Worm (Caenorhabditis elegans): Measurements from ENCODE around the gene mig-32.

The mig-32 gene

DNA sequence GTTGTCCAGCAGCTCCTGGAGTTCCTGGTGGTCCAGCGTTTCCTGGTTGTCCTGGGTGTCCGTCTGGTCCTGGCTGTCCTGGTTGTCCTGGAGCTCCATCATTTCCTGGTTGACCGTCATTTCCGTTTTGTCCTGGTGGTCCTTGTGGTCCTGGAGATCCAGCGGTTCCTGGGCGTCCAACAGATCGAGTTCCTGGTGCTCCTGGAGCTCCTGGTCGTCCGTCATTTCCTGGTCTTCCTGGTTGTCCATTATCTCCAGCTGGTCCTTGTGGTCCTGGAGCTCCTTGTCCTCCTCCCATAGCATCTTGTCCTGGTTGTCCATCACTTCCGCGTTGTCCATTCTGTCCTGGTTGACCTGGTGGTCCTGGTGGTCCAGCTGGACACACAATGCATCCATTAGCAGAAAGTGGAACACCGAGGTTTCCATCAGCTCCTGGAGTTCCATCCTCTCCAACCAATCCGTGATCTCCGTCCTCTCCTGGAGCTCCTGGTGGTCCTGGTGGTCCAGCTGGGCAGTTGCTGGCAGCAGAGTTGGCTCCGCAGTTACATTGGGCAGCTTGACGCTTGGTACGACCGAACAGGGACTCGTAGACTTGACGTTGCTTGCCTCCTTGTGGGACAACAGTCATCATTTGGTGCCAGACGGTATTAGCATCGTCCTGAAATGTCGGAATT, 17.1 kb upstream of the mig-32 start:
- TF ChIP-seq unc-86 (tag; optimal IDR thresholded peaks at IDR 0.05), result no peak
- TF ChIP-seq ceh-63 (GFP tag; optimal IDR thresholded peaks at IDR 0.05), result no peak
- no peak for TF ChIP-seq ama-1 (optimal IDR thresholded peaks at IDR 0.05)
- TF ChIP-seq mef-2 (tag; optimal IDR thresholded peaks at IDR 0.05), result no peak
- TF ChIP-seq tbx-2 (tag; optimal IDR thresholded peaks at IDR 0.05), result no peak
- TF ChIP-seq nhr-19 (GFP tag; conservative IDR thresholded peaks at IDR 0.05), result no peak
- no peak for TF ChIP-seq irx-1 (tag; optimal IDR thresholded peaks at IDR 0.05)
- TF ChIP-seq ztf-4 (tag; optimal IDR thresholded peaks at IDR 0.05), result no peak
- TF ChIP-seq unc-98 (GFP tag; IDR thresholded peaks at IDR 0.05), result no peak
- no peak for TF ChIP-seq sox-4 (tag; optimal IDR thresholded peaks at IDR 0.05)
- TF ChIP-seq fkh-10 (GFP tag; optimal IDR thresholded peaks at IDR 0.05), result no peak
- TF ChIP-seq ztf-11 (tag; optimal IDR thresholded peaks at IDR 0.05), result no peak
- no peak for TF ChIP-seq C04F5.9 (tag; optimal IDR thresholded peaks at IDR 0.05)
- TF ChIP-seq hlh-17 (GFP tag; optimal IDR thresholded peaks at IDR 0.05; ENCODE audit: borderline replicate concordance), result no peak
- TF ChIP-seq fkh-4 (tag; optimal IDR thresholded peaks at IDR 0.05; ENCODE audit: borderline replicate concordance), result no peak
- no peak for TF ChIP-seq sptf-1 (tag; optimal IDR thresholded peaks at IDR 0.05)

- no peak for TF ChIP-seq irx-1 (tag; optimal IDR thresholded peaks at IDR 0.05)
- TF ChIP-seq nhr-76 (tag; optimal IDR thresholded peaks at IDR 0.05), result no peak
- TF ChIP-seq isw-1 (GFP tag; IDR thresholded peaks at IDR 0.05), result no peak
- no peak for TF ChIP-seq ztf-11 (tag; optimal IDR thresholded peaks at IDR 0.05)
- no peak for TF ChIP-seq C16A3.4 (tag; optimal IDR thresholded peaks at IDR 0.05)
- TF ChIP-seq unc-98 (GFP tag; IDR thresholded peaks at IDR 0.05), result no peak
- no peak for TF ChIP-seq nhr-90 (tag; optimal IDR thresholded peaks at IDR 0.05; ENCODE audit: poor library complexity)
- TF ChIP-seq pag-3 (tag; optimal IDR thresholded peaks at IDR 0.05; ENCODE audit: borderline replicate concordance, insufficient read depth), result no peak
- TF ChIP-seq C34B4.2 (tag; optimal IDR thresholded peaks at IDR 0.05), result no peak
- no peak for TF ChIP-seq zip-4 (GFP tag; optimal IDR thresholded peaks at IDR 0.05)
- no peak for TF ChIP-seq mef-2 (tag; optimal IDR thresholded peaks at IDR 0.05)
Observed at ce11 chrIV:12105558-12105957, 13.5 kb upstream of the mig-32 start, which contains the start of gene M18.3. Gene M18.3, plus strand, starts transcription at chrIV:12105858.

ce11 chrIV:12096479-12096878, 4.5 kb upstream of the mig-32 start, which contains the start of gene mon-2:
Gene mon-2, plus strand, starts transcription at chrIV:12096779.
- TF ChIP-seq nhr-20 (tag; optimal IDR thresholded peaks at IDR 0.05), result no peak
- no peak for TF ChIP-seq skn-1 (tag; optimal IDR thresholded peaks at IDR 0.05)
- TF ChIP-seq C16A3.4 (tag; optimal IDR thresholded peaks at IDR 0.05), result no peak
- TF ChIP-seq nhr-90 (tag; optimal IDR thresholded peaks at IDR 0.05; ENCODE audit: poor library complexity), result no peak
- TF ChIP-seq nhr-237 (tag; optimal IDR thresholded peaks at IDR 0.05), result no peak
- TF ChIP-seq ceh-82 (tag; optimal IDR thresholded peaks at IDR 0.05), result no peak
- TF ChIP-seq rnt-1 (tag; optimal IDR thresholded peaks at IDR 0.05), result no peak
- TF ChIP-seq grh-1 (GFP tag; IDR thresholded peaks at IDR 0.05), result no peak
- no peak for TF ChIP-seq irx-1 (tag; optimal IDR thresholded peaks at IDR 0.05)

DNA sequence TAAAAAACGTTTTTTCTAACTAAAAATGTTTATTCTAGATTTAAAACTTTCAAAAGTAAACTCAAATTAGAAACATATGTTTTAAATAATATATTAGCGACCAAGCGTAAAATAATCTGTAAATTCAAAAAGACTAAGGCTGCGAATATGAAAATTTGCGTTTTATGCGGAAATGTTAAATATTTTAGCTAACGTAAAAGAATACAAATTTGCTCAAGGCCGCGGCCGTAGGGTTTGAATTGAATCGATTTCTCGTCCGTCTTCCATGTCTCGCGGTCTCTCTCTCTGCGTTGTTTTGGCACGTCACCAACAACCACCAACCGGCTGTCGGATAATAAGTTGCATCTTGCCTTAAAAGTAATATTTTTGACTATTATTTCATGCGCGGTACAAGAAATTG, 1.8 kb upstream of the mig-32 start, which contains the start of gene F11A10.5:
F11A10.5 (plus strand) TSS at position 301 of the 400 bp plus-strand sequence.
- TF ChIP-seq ztf-4 (tag; optimal IDR thresholded peaks at IDR 0.05) (no peak), nhr-77 (tag; optimal IDR thresholded peaks at IDR 0.05) (no peak), unc-98 (GFP tag; IDR thresholded peaks at IDR 0.05) (no peak), ces-1 (GFP tag; optimal IDR thresholded peaks at IDR 0.05) (no peak), dpl-1 (GFP tag; optimal IDR thresholded peaks at IDR 0.05) (peak in 1 of 3 experiments; percentile 14), vab-15 (tag; optimal IDR thresholded peaks at IDR 0.05) (no peak), unc-130 (tag; optimal IDR thresholded peaks at IDR 0.05) (no peak), F16B12.6 (tag; optimal IDR thresholded peaks at IDR 0.05) (no peak), hlh-4 (tag; optimal IDR thresholded peaks at IDR 0.05) (no peak), rnt-1 (tag; optimal IDR thresholded peaks at IDR 0.05) (no peak), lir-3 (tag; optimal IDR thresholded peaks at IDR 0.05; ENCODE audit: poor library complexity) (no peak), ztf-11 (tag; optimal IDR thresholded peaks at IDR 0.05) (no peak), efl-1 (optimal IDR thresholded peaks at IDR 0.05) (peak in 1 of 2 experiments; percentile 2), efl-1 (GFP tag; optimal IDR thresholded peaks at IDR 0.05 in 1 of 2) (no peak), elt-2 (tag; optimal IDR thresholded peaks at IDR 0.05) (no peak)
